Worm (Caenorhabditis elegans): ENCODE data around the gene tbc-6.
A peak's percentile ranks its signal among the peaks of the same experiment; 100 is the strongest.

Gene tbc-6

ce11 chrII:6826726-6827125 is 21.2 kb upstream of the tbc-6 start (continued):
- TF ChIP-seq unc-3 (GFP tag; conservative IDR thresholded peaks at IDR 0.05) (no peak), unc-3 (tag; optimal IDR thresholded peaks at IDR 0.05) (no peak), elt-4 (tag; optimal IDR thresholded peaks at IDR 0.05) (no peak), ceh-48 (tag; optimal IDR thresholded peaks at IDR 0.05) (no peak)

- TF ChIP-seq rnt-1 (tag; optimal IDR thresholded peaks at IDR 0.05) (peak; percentile 77), ceh-18 (tag; optimal IDR thresholded peaks at IDR 0.05) (peak; percentile 68), ttx-3 (tag; optimal IDR thresholded peaks at IDR 0.05) (peak; percentile 16), unc-55 (GFP tag; optimal IDR thresholded peaks at IDR 0.05) (peak; percentile 87), tbx-2 (tag; optimal IDR thresholded peaks at IDR 0.05) (peak; percentile 81), ceh-14 (tag; optimal IDR thresholded peaks at IDR 0.05) (peak; percentile 68), dmd-4 (tag; optimal IDR thresholded peaks at IDR 0.05; ENCODE audit: borderline replicate concordance) (peak; percentile 50), ref-2 (tag; optimal IDR thresholded peaks at IDR 0.05) (peak; percentile 62), C38D4.7 (GFP tag; optimal IDR thresholded peaks at IDR 0.05) (no peak), ceh-2 (tag; optimal IDR thresholded peaks at IDR 0.05) (peak; percentile 49), nfya-1 (tag; optimal IDR thresholded peaks at IDR 0.05) (peak; percentile 54), ceh-31 (tag; optimal IDR thresholded peaks at IDR 0.05) (peak; percentile 73), nhr-11 (tag; optimal IDR thresholded peaks at IDR 0.05) (no peak), ceh-34 (tag; optimal IDR thresholded peaks at IDR 0.05) (peak; percentile 51), hlh-15 (tag; optimal IDR thresholded peaks at IDR 0.05) (no peak), lim-6 (tag; optimal IDR thresholded peaks at IDR 0.05) (no peak), ceh-24 (tag; optimal IDR thresholded peaks at IDR 0.05) (peak; percentile 6), F13H6.1 (tag; optimal IDR thresholded peaks at IDR 0.05) (peak; percentile 20), pros-1 (tag; optimal IDR thresholded peaks at IDR 0.05) (peak; percentile 15), ceh-19 (GFP tag; optimal IDR thresholded peaks at IDR 0.05) (peak; percentile 21)
These were observed 20.5 kb upstream of the tbc-6 start for ce11 chrII:6827388-6827787.

ce11 chrII:6828073-6828900 is 19.6 kb upstream of the tbc-6 start:
- TF ChIP-seq syd-9 (tag; optimal IDR thresholded peaks at IDR 0.05) (peak; percentile 10), ama-1 (optimal IDR thresholded peaks at IDR 0.05) (no peak), fkh-10 (GFP tag; optimal IDR thresholded peaks at IDR 0.05) (no peak), ceh-24 (tag; optimal IDR thresholded peaks at IDR 0.05) (no peak), ceh-6 (GFP tag; optimal IDR thresholded peaks at IDR 0.05) (no peak), C38D4.7 (GFP tag; optimal IDR thresholded peaks at IDR 0.05) (no peak), unc-42 (tag; optimal IDR thresholded peaks at IDR 0.05) (peak; percentile 91), hlh-13 (GFP tag; optimal IDR thresholded peaks at IDR 0.05) (no peak), pag-3 (tag; optimal IDR thresholded peaks at IDR 0.05; ENCODE audit: borderline replicate concordance) (no peak), pha-4 (tag; optimal IDR thresholded peaks at IDR 0.05) (no peak), ceh-34 (tag; optimal IDR thresholded peaks at IDR 0.05) (peak; percentile 53), unc-3 (GFP tag; conservative IDR thresholded peaks at IDR 0.05) (no peak), unc-3 (tag; optimal IDR thresholded peaks at IDR 0.05) (no peak), hlh-8 (tag; optimal IDR thresholded peaks at IDR 0.05) (no peak), nhr-232 (tag; optimal IDR thresholded peaks at IDR 0.05) (no peak), ceh-2 (tag; optimal IDR thresholded peaks at IDR 0.05) (peak; percentile 19), elt-4 (tag; optimal IDR thresholded peaks at IDR 0.05) (no peak), elt-2 (tag; optimal IDR thresholded peaks at IDR 0.05) (no peak), ceh-31 (tag; optimal IDR thresholded peaks at IDR 0.05) (peak; percentile 72), fkh-6 (tag; optimal IDR thresholded peaks at IDR 0.05) (no peak), F13H6.1 (tag; optimal IDR thresholded peaks at IDR 0.05) (no peak), dmd-4 (tag; optimal IDR thresholded peaks at IDR 0.05; ENCODE audit: borderline replicate concordance) (peak; percentile 21), tbx-2 (tag; optimal IDR thresholded peaks at IDR 0.05) (no peak), hlh-15 (tag; optimal IDR thresholded peaks at IDR 0.05) (no peak), ztf-16 (tag; optimal IDR thresholded peaks at IDR 0.05) (no peak), ref-2 (tag; optimal IDR thresholded peaks at IDR 0.05) (no peak), T23F11.4 (GFP tag; optimal IDR thresholded peaks at IDR 0.05) (no peak), rnt-1 (tag; optimal IDR thresholded peaks at IDR 0.05) (no peak), ceh-30 (tag; optimal IDR thresholded peaks at IDR 0.05) (no peak), ceh-48 (tag; optimal IDR thresholded peaks at IDR 0.05) (no peak), ceh-19 (GFP tag; optimal IDR thresholded peaks at IDR 0.05) (peak; percentile 9), ets-4 (tag; optimal IDR thresholded peaks at IDR 0.05) (no peak), fax-1 (tag; optimal IDR thresholded peaks at IDR 0.05) (no peak)

Measured in whole organism, late embryonic.